Worm (Caenorhabditis elegans) whole organism, mixed stage, embryonic: ENCODE data around the gene spex-3.

Experiments used
- M03D4.4 ChIP-seq: sonication (generic microtip); optimal IDR thresholded peaks from 2 replicates; lab custom pipeline; 2017; ENCODE audit warnings: mild to moderate bottlenecking, missing genetic modification characterization, missing compliant biosample characterization
- bed-3 ChIP-seq: fragments of 200-800 bp; sonication (Bioruptor generic); optimal IDR thresholded peaks from 3 replicates; lab custom pipeline; 2018; ENCODE audit warnings: mild to moderate bottlenecking, missing genetic modification characterization, moderate library complexity, missing compliant biosample characterization
- blmp-1 ChIP-seq: fragments of 150-350 bp; optimal IDR thresholded peaks from 2 replicates; lab custom pipeline; 2014; ENCODE audit warnings: missing biosample characterization, missing genetic modification characterization
- ceh-39 ChIP-seq: fragments of 150-350 bp; optimal IDR thresholded peaks from 2 replicates; lab custom pipeline; 2014; ENCODE audit warnings: missing biosample characterization, missing genetic modification characterization
- ceh-83 ChIP-seq: fragments of 200-800 bp; sonication (Bioruptor generic); optimal IDR thresholded peaks from 2 replicates; lab custom pipeline; 2018; ENCODE audit warnings: mild to moderate bottlenecking, missing genetic modification characterization, missing compliant biosample characterization
- ces-1 ChIP-seq: fragments of 150-350 bp; optimal IDR thresholded peaks from 2 replicates; lab custom pipeline; 2014; ENCODE audit warnings: missing biosample characterization, missing genetic modification reagents, missing genetic modification characterization
- cnd-1 ChIP-seq: fragments of 200-800 bp; sonication (Bioruptor generic); optimal IDR thresholded peaks from 2 replicates; lab custom pipeline; 2018; ENCODE audit warnings: mild to moderate bottlenecking, missing genetic modification characterization, missing compliant biosample characterization
- elt-1 ChIP-seq: sonication (generic microtip); optimal IDR thresholded peaks from 2 replicates; lab custom pipeline; 2017; ENCODE audit warnings: missing genetic modification characterization, mild to moderate bottlenecking, missing compliant biosample characterization, antibody characterized with exemption, moderate library complexity, borderline replicate concordance; ENCODE audit not compliant: insufficient read depth
- flh-1 ChIP-seq: fragments of 200-800 bp; sonication (Bioruptor generic); optimal IDR thresholded peaks from 2 replicates; lab custom pipeline; 2018; ENCODE audit warnings: mild to moderate bottlenecking, missing genetic modification characterization, moderate library complexity, missing compliant biosample characterization
- hlh-1 ChIP-seq: fragments of 150-350 bp; optimal IDR thresholded peaks from 2 replicates; lab custom pipeline; 2014; ENCODE audit warnings: missing biosample characterization, missing genetic modification reagents, missing genetic modification characterization
- lin-13 ChIP-seq: fragments of 150-350 bp; optimal IDR thresholded peaks from 2 replicates; lab custom pipeline; 2014; ENCODE audit warnings: missing biosample characterization, missing genetic modification characterization
- lsy-2 ChIP-seq: fragments of 150-350 bp; optimal IDR thresholded peaks from 2 replicates; lab custom pipeline; 2014; ENCODE audit warnings: missing biosample characterization, missing genetic modification characterization
- mls-2 ChIP-seq: sonication (generic microtip); optimal IDR thresholded peaks from 2 replicates; lab custom pipeline; 2016; ENCODE audit warnings: mild to moderate bottlenecking, missing genetic modification characterization, moderate library complexity, missing compliant biosample characterization
- nhr-12 ChIP-seq: fragments of 150-350 bp; optimal IDR thresholded peaks from 2 replicates; lab custom pipeline; 2014; ENCODE audit warnings: missing biosample characterization, missing genetic modification characterization
- nhr-237 ChIP-seq: fragments of 150-350 bp; optimal IDR thresholded peaks from 2 replicates; lab custom pipeline; 2014; ENCODE audit warnings: missing biosample characterization, missing genetic modification characterization
- nhr-28 ChIP-seq: fragments of 150-350 bp; optimal IDR thresholded peaks from 2 replicates; lab custom pipeline; 2014; ENCODE audit warnings: missing biosample characterization, missing genetic modification characterization
- nhr-76 ChIP-seq: sonication (generic microtip); optimal IDR thresholded peaks from 2 replicates; lab custom pipeline; 2017; ENCODE audit warnings: missing biosample characterization, missing genetic modification characterization
- pha-4 ChIP-seq: fragments of 150-350 bp; optimal IDR thresholded peaks from 2 replicates; lab custom pipeline; 2018; ENCODE audit warnings: missing biosample characterization, missing genetic modification reagents, missing genetic modification characterization
- sem-2 ChIP-seq: fragments of 200-800 bp; sonication (Bioruptor generic); optimal IDR thresholded peaks from 2 replicates; lab custom pipeline; 2018; ENCODE audit warnings: mild to moderate bottlenecking, missing genetic modification characterization, missing compliant biosample characterization
- snpc-4 ChIP-seq: fragments of 150-350 bp; optimal IDR thresholded peaks from 2 replicates; lab custom pipeline; 2014; ENCODE audit warnings: missing biosample characterization, missing genetic modification characterization
- sptf-1 ChIP-seq: sonication (generic microtip); optimal IDR thresholded peaks from 2 replicates; lab custom pipeline; 2017; ENCODE audit warnings: mild to moderate bottlenecking, missing genetic modification characterization, moderate library complexity, missing compliant biosample characterization
- tbx-8 ChIP-seq: fragments of 200-800 bp; sonication (Bioruptor generic); optimal IDR thresholded peaks from 2 replicates; lab custom pipeline; 2018; ENCODE audit warnings: mild to moderate bottlenecking, missing genetic modification characterization, moderate library complexity, missing compliant biosample characterization
- unc-120 ChIP-seq: sonication (generic microtip); optimal IDR thresholded peaks from 2 replicates; lab custom pipeline; 2017; ENCODE audit warnings: missing genetic modification characterization, missing compliant biosample characterization; ENCODE audit not compliant: poor library complexity, severe bottlenecking
- unc-39 ChIP-seq: fragments of 150-350 bp; optimal IDR thresholded peaks from 2 replicates; lab custom pipeline; 2014; ENCODE audit warnings: missing biosample characterization, missing genetic modification characterization
- unc-62 ChIP-seq: fragments of 150-350 bp; optimal IDR thresholded peaks from 2 replicates; lab custom pipeline; 2014; ENCODE audit warnings: missing biosample characterization, missing genetic modification reagents, missing genetic modification characterization
- zip-8 ChIP-seq: fragments of 150-350 bp; optimal IDR thresholded peaks from 2 replicates; lab custom pipeline; 2014; ENCODE audit warnings: missing biosample characterization, missing genetic modification characterization
- ztf-11 ChIP-seq: fragments of 150-350 bp; optimal IDR thresholded peaks from 2 replicates; lab custom pipeline; 2014; ENCODE audit warnings: missing biosample characterization, missing genetic modification characterization

The spex-3 gene

DNA sequence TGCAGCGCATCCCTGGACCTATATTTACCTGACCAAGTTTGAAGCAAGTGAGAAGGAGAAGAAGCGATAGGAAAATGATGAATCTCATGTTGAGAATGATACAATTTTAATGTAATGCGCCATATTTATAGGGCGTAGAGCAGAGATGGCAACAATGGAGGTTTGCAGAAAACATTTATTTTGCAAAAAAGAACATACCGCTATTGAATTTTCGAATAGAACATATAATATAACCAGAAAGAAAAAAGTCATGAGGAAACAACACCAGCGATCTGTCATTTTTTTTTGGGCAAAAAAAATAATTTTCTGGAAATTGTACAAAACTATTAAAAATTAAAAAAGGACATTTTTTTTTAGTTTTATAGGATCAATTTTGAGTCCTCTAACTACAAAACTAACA is at the start of gene spex-3:
Gene spex-3 (minus strand): TSS at position 101 of the 400 bp plus-strand sequence.
- TF ChIP-seq mls-2 (tag; lab: Kevin White, UChicago) (no peak), nhr-28 (no peak)

DNA sequence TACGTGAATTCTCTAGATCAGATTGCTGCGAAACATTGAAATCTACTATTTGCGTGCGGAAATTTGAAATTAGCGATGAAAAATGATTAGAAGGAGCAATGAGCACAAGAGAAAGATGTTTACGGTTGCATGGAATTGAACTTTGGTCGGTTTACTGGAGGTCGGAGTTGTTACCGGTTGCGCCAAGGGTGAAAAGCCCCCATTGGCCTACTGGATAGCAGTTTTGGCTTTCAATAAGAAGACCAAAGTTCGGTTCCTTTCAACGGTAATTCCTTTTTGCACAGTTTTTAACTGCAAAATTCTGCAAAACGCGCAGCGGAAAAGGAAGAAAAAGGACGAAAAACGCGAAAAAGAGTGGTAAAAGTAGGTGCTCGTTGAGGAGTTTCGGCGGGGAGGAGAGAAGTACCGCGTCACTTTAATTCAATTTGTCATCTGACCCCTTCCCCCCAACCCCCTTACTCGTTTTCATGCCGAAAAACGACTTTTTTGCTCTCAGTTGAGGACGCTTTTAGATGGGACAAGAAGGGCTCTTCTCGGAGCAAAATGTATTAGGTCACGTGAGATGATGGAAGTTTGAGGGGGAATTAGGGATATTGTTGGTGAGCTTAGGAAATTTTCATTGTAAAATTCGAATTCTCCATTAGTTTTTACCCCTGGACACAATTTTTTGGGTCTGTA is 43.4 kb upstream of the spex-3 start:
- TF ChIP-seq cnd-1 (tag; lab: Kevin White, UChicago) (no peak), ces-1 (GFP tag; lab: Kevin White, UChicago) (peak; percentile 87)
- TF ChIP-seq, all 35 proteins: peak for 1

ce11 chrIII:1744486-1744885 is 42.2 kb upstream of the spex-3 start:
- TF ChIP-seq lsy-2 (tag; lab: Kevin White, UChicago) (no peak), sptf-1 (tag; lab: Kevin White, UChicago) (no peak), cnd-1 (tag; lab: Kevin White, UChicago) (no peak), blmp-1 (tag; lab: Kevin White, UChicago) (no peak), ceh-83 (GFP tag; lab: Kevin White, UChicago) (no peak), nhr-28 (no peak), M03D4.4 (tag; lab: Kevin White, UChicago) (no peak), unc-39 (tag; lab: Kevin White, UChicago) (no peak), bed-3 (GFP tag; lab: Kevin White, UChicago) (no peak), snpc-4 (tag; lab: Kevin White, UChicago) (no peak), lin-13 (tag; lab: Kevin White, UChicago) (no peak), mls-2 (tag; lab: Kevin White, UChicago) (no peak)

DNA sequence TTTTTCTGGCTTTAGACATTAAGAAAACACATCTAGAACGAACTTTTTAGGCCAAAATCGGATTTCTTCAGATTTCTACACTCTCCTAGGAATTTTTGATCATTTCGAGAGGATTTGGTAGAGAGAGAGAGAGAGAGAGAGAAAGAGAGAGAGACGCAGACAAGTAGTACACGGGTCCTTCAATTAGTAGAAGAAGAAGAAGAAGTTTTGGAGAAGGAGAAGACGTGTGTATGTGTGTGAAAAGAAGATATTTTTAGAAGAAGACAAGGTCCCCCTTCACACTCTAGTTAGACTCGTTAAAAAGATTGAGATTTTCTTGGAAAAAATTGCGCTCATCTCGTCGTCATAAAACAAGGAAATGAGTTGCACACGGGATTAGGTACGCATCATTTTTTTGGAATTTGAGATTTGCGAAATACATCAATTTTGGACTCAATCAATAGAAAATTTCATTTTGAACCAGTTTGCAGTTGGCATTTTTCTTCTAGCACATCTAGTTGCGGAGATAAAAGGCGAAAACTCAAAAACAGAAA is 41.3 kb upstream of the spex-3 start:
- TF ChIP-seq ces-1 (GFP tag; lab: Kevin White, UChicago): peak; percentile 77
- TF ChIP-seq ztf-11: no peak
- TF ChIP-seq sem-2 (GFP tag; lab: Kevin White, UChicago): no peak

DNA sequence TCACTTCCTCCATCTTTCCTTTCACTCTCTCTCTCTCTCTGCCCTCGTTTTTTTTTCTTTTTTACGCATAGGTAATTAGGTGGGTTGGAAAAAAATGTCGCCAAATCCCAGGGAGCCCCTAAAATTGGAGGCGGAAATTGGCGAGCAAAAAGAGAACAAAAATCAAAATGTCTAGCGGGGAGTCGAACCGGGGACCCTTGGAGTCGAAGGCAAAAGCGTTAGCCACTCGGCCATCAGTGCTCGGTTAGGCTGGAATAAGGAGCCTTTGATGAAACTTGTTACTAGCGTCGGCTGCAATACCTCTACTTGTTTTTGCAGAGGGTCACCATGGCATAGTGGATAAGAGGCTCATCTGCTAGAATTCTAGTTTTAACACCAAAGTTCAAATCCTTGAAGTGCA is 40.8 kb upstream of the spex-3 start:
- TF ChIP-seq lin-13 (tag; lab: Kevin White, UChicago) (no peak), unc-120 (tag; lab: Kevin White, UChicago) (no peak), ces-1 (GFP tag; lab: Kevin White, UChicago) (no peak), nhr-12 (tag; lab: Kevin White, UChicago) (no peak), unc-62 (no peak), tbx-8 (GFP tag; lab: Kevin White, UChicago) (no peak), bed-3 (GFP tag; lab: Kevin White, UChicago) (no peak), sem-2 (GFP tag; lab: Kevin White, UChicago) (no peak), nhr-28 (no peak), nhr-237 (tag; lab: Kevin White, UChicago) (no peak), lsy-2 (tag; lab: Kevin White, UChicago) (no peak), zip-8 (tag; lab: Kevin White, UChicago) (no peak), nhr-76 (tag; lab: Kevin White, UChicago) (no peak), pha-4 (no peak), sptf-1 (tag; lab: Kevin White, UChicago) (no peak), ceh-39 (tag; lab: Kevin White, UChicago) (no peak), flh-1 (GFP tag; lab: Kevin White, UChicago) (no peak), snpc-4 (tag; lab: Kevin White, UChicago) (no peak), hlh-1 (tag; lab: Kevin White, UChicago) (no peak), elt-1 (tag; lab: Kevin White, UChicago) (no peak)

- no peak for TF ChIP-seq pha-4
- TF ChIP-seq blmp-1 (tag; lab: Kevin White, UChicago): no peak
- peak; percentile 86 for TF ChIP-seq ces-1 (GFP tag; lab: Kevin White, UChicago)
- TF ChIP-seq hlh-1 (tag; lab: Kevin White, UChicago): no peak
- TF ChIP-seq cnd-1 (tag; lab: Kevin White, UChicago): no peak
- TF ChIP-seq mls-2 (tag; lab: Kevin White, UChicago): no peak
- TF ChIP-seq, all 35 proteins: peak for 1
These were observed 31.2 kb upstream of the spex-3 start for ce11 chrIII:1733412-1733811.
